Worm (Caenorhabditis elegans) whole organism, midembryonic: Measurements from ENCODE around the gene srbc-32.

ENCODE experiments used
- T22C8.4 ChIP-seq: fragments of 200-800 bp; sonication (Bioruptor generic); IDR thresholded peaks from 2 replicates; pipeline ENCODE4 v1.3.6; 2022; ENCODE audit warnings: missing genetic modification characterization, missing compliant biosample characterization
- cog-1 ChIP-seq: sonication (generic microtip); optimal IDR thresholded peaks from 2 replicates; lab custom pipeline; 2016; ENCODE audit warnings: missing genetic modification characterization, missing compliant biosample characterization
- flt-1 ChIP-seq: fragments of 200-800 bp; sonication (Bioruptor generic); IDR thresholded peaks from 2 replicates; pipeline ENCODE4 v1.3.6; 2022; ENCODE audit warnings: missing genetic modification characterization, missing compliant biosample characterization
- klf-2 ChIP-seq: fragments of 200-800 bp; sonication (Bioruptor generic); conservative IDR thresholded peaks from 2 replicates; pipeline ENCODE4 v1.3.6; 2022; ENCODE audit warnings: missing genetic modification reagents, missing genetic modification characterization, missing compliant biosample characterization
- ref-1 ChIP-seq: fragments of 200-800 bp; sonication (Bioruptor generic); conservative IDR thresholded peaks from 2 replicates; pipeline ENCODE4 v1.3.6; 2022; ENCODE audit warnings: missing genetic modification reagents, missing genetic modification characterization, missing compliant biosample characterization
- ztf-23 ChIP-seq: fragments of 200-800 bp; sonication (Bioruptor generic); IDR thresholded peaks from 2 replicates; pipeline ENCODE4 v1.3.6; 2022; ENCODE audit warnings: missing genetic modification reagents, missing genetic modification characterization, missing compliant biosample characterization

- TF ChIP-seq klf-2 = no peak
- no peak for TF ChIP-seq flt-1 (GFP tag; lab: Robert Waterston, UW)
- TF ChIP-seq T22C8.4 (GFP tag; lab: Robert Waterston, UW) = no peak
- TF ChIP-seq ref-1 (GFP tag; lab: Robert Waterston, UW) = no peak
- TF ChIP-seq ztf-23 = no peak
- TF ChIP-seq cog-1 = no peak
These were observed 10.5 kb downstream of the srbc-32 start for ce11 chrV:3476228-3476627.
